Worm (Caenorhabditis elegans): ENCODE measurements around the gene idpc-1.

The idpc-1 gene

DNA sequence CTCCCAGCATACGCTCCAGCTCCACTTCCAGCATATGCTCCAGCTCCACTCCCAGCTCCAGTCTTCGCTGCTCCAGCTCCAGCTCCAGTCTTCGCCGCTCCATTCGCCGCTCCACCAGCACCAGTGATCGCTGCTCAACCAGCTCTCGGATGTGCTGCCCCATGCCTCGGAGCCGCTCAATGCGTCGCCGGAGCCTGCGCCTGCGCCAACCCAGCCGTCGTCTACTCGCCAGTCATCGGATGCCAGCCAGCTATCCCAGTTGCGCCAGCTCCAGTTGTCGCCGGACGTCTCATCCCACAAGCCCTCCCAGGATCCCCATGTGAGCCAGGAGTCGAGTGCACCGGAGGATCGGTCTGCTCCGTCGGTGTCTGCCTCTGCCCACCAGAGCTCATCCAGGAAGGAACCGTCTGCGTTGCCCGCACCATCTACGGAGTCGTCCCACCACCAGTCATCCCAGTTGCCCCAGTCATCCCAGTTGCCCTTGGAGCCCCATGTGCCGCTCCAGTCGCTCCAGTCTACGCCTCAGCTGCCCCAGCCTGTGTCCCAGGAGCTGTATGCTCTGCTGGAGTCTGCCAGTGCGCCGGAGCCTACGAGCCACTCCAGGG is 644 bp downstream of the idpc-1 start:
- TF ChIP-seq zim-3 (tag; optimal IDR thresholded peaks at IDR 0.05) (no peak), hsf-1 (GFP tag; IDR thresholded peaks at IDR 0.05) (0 out of 2 replicates have a peak, but pooled peaks have one; percentile 7), nhr-179 (tag; optimal IDR thresholded peaks at IDR 0.05) (no peak), ceh-58 (GFP tag; IDR thresholded peaks at IDR 0.05) (no peak), gei-17 (GFP tag; optimal IDR thresholded peaks at IDR 0.05) (no peak), B0336.3 (GFP tag; IDR thresholded peaks at IDR 0.05) (0 out of 2 replicates have a peak, but pooled peaks have one; percentile 10), mcd-1 (GFP tag; IDR thresholded peaks at IDR 0.05) (peak; percentile 5; the same call in 1 of the 2 replicates), lin-40 (tag; optimal IDR thresholded peaks at IDR 0.05) (no peak), egrh-3 (GFP tag; IDR thresholded peaks at IDR 0.05) (peak; percentile 96), mxl-1 (tag; optimal IDR thresholded peaks at IDR 0.05) (no peak), F57C9.4 (tag; optimal IDR thresholded peaks at IDR 0.05) (no peak), dox-1 (GFP tag; IDR thresholded peaks at IDR 0.05) (peak; percentile 39; the same call in 1 of the 2 replicates), ceh-91 (GFP tag; IDR thresholded peaks at IDR 0.05) (peak; percentile 29; the same call in 1 of the 2 replicates), F10E7.11 (tag; optimal IDR thresholded peaks at IDR 0.05) (no peak), ama-1 (optimal IDR thresholded peaks at IDR 0.05) (no peak), ama-1 (GFP tag; optimal IDR thresholded peaks at IDR 0.05) (no peak), attf-5 (GFP tag; optimal IDR thresholded peaks at IDR 0.05) (peak; percentile 13), attf-3 (GFP tag; conservative IDR thresholded peaks at IDR 0.05) (no peak), zfh-2 (GFP tag; conservative IDR thresholded peaks at IDR 0.05) (peak; percentile 93), hmg-1.2 (GFP tag; IDR thresholded peaks at IDR 0.05) (0 out of 2 replicates have a peak, but pooled peaks have one; percentile 7)

DNA sequence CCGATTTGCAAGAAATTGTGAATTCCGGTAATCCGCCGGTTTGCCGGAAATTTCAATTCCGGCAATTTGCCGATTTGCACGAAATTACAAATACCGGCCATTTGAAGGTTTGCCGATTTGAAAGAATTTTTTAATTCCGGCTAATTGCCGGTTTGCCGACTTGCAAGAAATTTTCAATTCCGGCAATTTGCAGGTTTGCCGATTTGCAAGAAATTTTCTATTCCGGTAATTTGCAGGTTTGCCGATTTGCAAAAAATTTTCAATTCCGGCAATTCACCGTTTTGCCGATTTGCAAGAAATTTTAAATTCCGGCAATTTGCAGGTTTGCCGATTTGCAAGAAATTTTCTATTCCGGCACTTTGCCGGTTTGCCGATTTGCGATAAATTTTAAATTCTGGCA is 7.9 kb downstream of the idpc-1 start:
- peak; percentile 54; the same call in 1 of the 2 replicates for TF ChIP-seq dox-1 (GFP tag; IDR thresholded peaks at IDR 0.05)
- peak; percentile 28; the same call in 1 of the 2 replicates for TF ChIP-seq attf-3 (GFP tag; conservative IDR thresholded peaks at IDR 0.05)
- 0 out of 2 replicates have a peak, but pooled peaks have one; percentile 14 for TF ChIP-seq ztf-28 (GFP tag; IDR thresholded peaks at IDR 0.05)
- TF ChIP-seq bed-1 (GFP tag; IDR thresholded peaks at IDR 0.05) = 0 out of 2 replicates have a peak, but pooled peaks have one; percentile 6
- TF ChIP-seq pbrm-1 (GFP tag; IDR thresholded peaks at IDR 0.05) = 0 out of 2 replicates have a peak, but pooled peaks have one; percentile 17

DNA sequence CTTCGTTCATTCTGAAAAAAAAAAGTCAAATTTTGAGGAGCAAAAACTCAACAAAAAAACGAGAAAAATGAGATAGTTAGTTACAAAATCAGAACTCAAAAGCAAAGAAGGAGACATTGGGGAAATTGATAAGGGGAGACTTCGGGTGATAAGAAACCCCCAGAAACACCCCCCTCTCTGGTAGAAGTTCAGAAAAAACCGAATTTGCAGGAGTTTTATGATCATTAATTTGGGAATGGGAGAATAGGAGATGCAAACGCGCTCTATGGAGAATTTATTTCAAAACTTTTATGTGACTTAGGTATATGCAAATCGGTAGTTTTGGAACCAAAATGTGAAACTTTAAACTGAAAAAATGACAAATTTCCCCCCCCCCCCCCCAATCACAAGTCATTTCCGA is 15.6 kb downstream of the idpc-1 start, which contains the start of gene sbp-1:
Gene sbp-1 (minus strand): TSS at position 11 of the 400 bp plus-strand sequence.
- TF ChIP-seq ceh-100 (GFP tag; IDR thresholded peaks at IDR 0.05) (no peak), K11D2.4 (GFP tag; IDR thresholded peaks at IDR 0.05) (no peak), hmg-1.2 (GFP tag; IDR thresholded peaks at IDR 0.05) (no peak), dpff-1 (tag; optimal IDR thresholded peaks at IDR 0.05) (no peak), cebp-1 (GFP tag; IDR thresholded peaks at IDR 0.05) (no peak), cebp-1 (tag; optimal IDR thresholded peaks at IDR 0.05) (peak; percentile 9), rec-8 (tag; optimal IDR thresholded peaks at IDR 0.05) (no peak), nhr-80 (tag; optimal IDR thresholded peaks at IDR 0.05) (peak; percentile 48), mcd-1 (GFP tag; IDR thresholded peaks at IDR 0.05) (peak; percentile 51), aptf-2 (GFP tag; conservative IDR thresholded peaks at IDR 0.05) (no peak), egrh-3 (GFP tag; IDR thresholded peaks at IDR 0.05) (0 out of 2 replicates have a peak, but pooled peaks have one; percentile 12), tlf-1 (GFP tag; optimal IDR thresholded peaks at IDR 0.05) (no peak), F37B4.10 (GFP tag; IDR thresholded peaks at IDR 0.05) (no peak), hlh-12 (tag; optimal IDR thresholded peaks at IDR 0.05) (no peak), mxl-1 (tag; optimal IDR thresholded peaks at IDR 0.05) (no peak), lsl-1 (GFP tag; optimal IDR thresholded peaks at IDR 0.05) (no peak), lin-26 (GFP tag; IDR thresholded peaks at IDR 0.05) (no peak), F10E7.11 (tag; optimal IDR thresholded peaks at IDR 0.05) (no peak)
